Fruit fly (Drosophila melanogaster) whole organism, wandering third instar larva: ENCODE data around the gene CG11714.

Experiments used
- HLH106 ChIP-seq: fragments of 200-800 bp; optimal IDR thresholded peaks from 3 replicates; lab custom pipeline; 2019; ENCODE audit warnings: missing biosample characterization, mild to moderate bottlenecking, missing genetic modification characterization, moderate library complexity
- Hnf4 ChIP-seq: fragments of 200-800 bp; sonication (Bioruptor generic); optimal IDR thresholded peaks from 2 replicates; lab custom pipeline; 2016; ENCODE audit warnings: missing biosample characterization, mild to moderate bottlenecking, missing genetic modification characterization
- h ChIP-seq: fragments of 200-800 bp; sonication (Bioruptor generic); optimal IDR thresholded peaks from 3 replicates; lab custom pipeline; 2016; ENCODE audit warnings: missing biosample characterization, mild to moderate bottlenecking, missing genetic modification characterization
- jim ChIP-seq: fragments of 175-275, 200-325 bp; sonication (Bioruptor generic); optimal IDR thresholded peaks from 2 replicates; lab custom pipeline; 2016; ENCODE audit warnings: missing biosample characterization, mild to moderate bottlenecking, missing genetic modification characterization
- lola ChIP-seq: fragments of >200 bp; optimal IDR thresholded peaks from 2 replicates; lab custom pipeline; 2017; ENCODE audit warnings: missing biosample characterization, missing genetic modification characterization
- sage ChIP-seq: fragments of 200-800 bp; sonication (Bioruptor generic); optimal IDR thresholded peaks from 2 replicates; lab custom pipeline; 2016; ENCODE audit warnings: missing biosample characterization, mild to moderate bottlenecking, missing genetic modification characterization
- tai ChIP-seq: sonication (Bioruptor generic); optimal IDR thresholded peaks from 2 replicates; lab custom pipeline; 2016; ENCODE audit warnings: missing biosample characterization, missing genetic modification characterization

- TF ChIP-seq HLH106 (tag; lab: Kevin White, UChicago) (no peak), tai (GFP tag; lab: Kevin White, UChicago) (no peak), h (GFP tag; lab: Kevin White, UChicago) (no peak), Hnf4 (GFP tag; lab: Kevin White, UChicago) (no peak), jim (GFP tag; lab: Kevin White, UChicago) (no peak), sage (GFP tag; lab: Kevin White, UChicago) (no peak), lola (GFP tag; lab: Kevin White, UChicago) (no peak)
Measured at dm6 chr3L:11529707-11530106, 7.2 kb upstream of the CG11714 start.
